Fruit fly (Drosophila melanogaster) whole organism, embryonic: ENCODE data around the gene CG42820.

Source experiments
- BEAF-32 ChIP-seq: fragments of 200-800 bp; sonication (Bioruptor generic); optimal IDR thresholded peaks from 3 replicates; lab custom pipeline; 2017; ENCODE audit warnings: missing biosample characterization, missing genetic modification characterization, mild to moderate bottlenecking, moderate library complexity, missing genetic modification reagents
- Bdp1 ChIP-seq: fragments of 200-800 bp; sonication (Bioruptor generic); optimal IDR thresholded peaks from 3 replicates; lab custom pipeline; 2016; ENCODE audit warnings: missing biosample characterization, missing genetic modification characterization
- CG13775 ChIP-seq: fragments of 200-800 bp; sonication (Bioruptor generic); optimal IDR thresholded peaks from 3 replicates; lab custom pipeline; 2017; ENCODE audit warnings: missing biosample characterization, mild to moderate bottlenecking, missing genetic modification characterization
- CG15601 ChIP-seq: fragments of 200-800 bp; sonication (Bioruptor generic); optimal IDR thresholded peaks from 3 replicates; lab custom pipeline; 2019; ENCODE audit warnings: missing biosample characterization, mild to moderate bottlenecking, missing genetic modification characterization, moderate library complexity
- CG17328 ChIP-seq: fragments of 200-800 bp; sonication (Bioruptor generic); IDR thresholded peaks from 2 replicates; pipeline ENCODE4 v1.3.6; 2022; ENCODE audit warnings: missing biosample characterization, missing genetic modification characterization
- CG30403 ChIP-seq: fragments of 200-800 bp; sonication (Bioruptor generic); optimal IDR thresholded peaks from 3 replicates; lab custom pipeline; 2016; ENCODE audit warnings: missing biosample characterization, missing genetic modification characterization
- CG34376 ChIP-seq: fragments of 200-800 bp; sonication (Bioruptor generic); optimal IDR thresholded peaks from 2 replicates; lab custom pipeline; 2018; ENCODE audit warnings: missing biosample characterization, mild to moderate bottlenecking, missing genetic modification characterization
- CG3726 ChIP-seq: fragments of 200-800 bp; sonication (Bioruptor generic); IDR thresholded peaks from 3 replicates; pipeline ENCODE4, ENCODE4 v1.3.6; 2022; ENCODE audit warnings: missing biosample characterization, missing genetic modification characterization
- CG3847 ChIP-seq: fragments of 200-800 bp; sonication (Bioruptor generic); IDR thresholded peaks from 2 replicates; pipeline ENCODE4 v1.3.6; 2022; ENCODE audit warnings: missing biosample characterization, missing genetic modification characterization
- CG3995 ChIP-seq: fragments of 200-800 bp; sonication (Bioruptor generic); optimal IDR thresholded peaks from 3 replicates; lab custom pipeline; 2016; ENCODE audit warnings: missing biosample characterization, missing genetic modification characterization
- CG8290 ChIP-seq, 3 experiments: fragments of 200-800 bp; sonication (Bioruptor generic); optimal IDR thresholded peaks; 2 replicates each; lab custom pipeline; 2016 to 2019; ENCODE audit warnings: missing biosample characterization in 3 of 3, missing genetic modification characterization in 3 of 3, mild to moderate bottlenecking in 2 of 3, moderate library complexity in 1 of 3
- CG9727 ChIP-seq: fragments of 200-800 bp; sonication (Bioruptor generic); optimal IDR thresholded peaks from 3 replicates; lab custom pipeline; 2017; ENCODE audit warnings: missing biosample characterization, mild to moderate bottlenecking, missing genetic modification characterization
- CG9797 ChIP-seq: fragments of 200-800 bp; sonication (Bioruptor generic); optimal IDR thresholded peaks from 3 replicates; lab custom pipeline; 2018; ENCODE audit warnings: missing biosample characterization, mild to moderate bottlenecking, missing genetic modification characterization
- Camta ChIP-seq: fragments of 200-800 bp; sonication (Bioruptor generic); optimal IDR thresholded peaks from 2 replicates; lab custom pipeline; 2016; ENCODE audit warnings: missing biosample characterization, missing genetic modification characterization
- Dek ChIP-seq: fragments of 200-800 bp; sonication (Bioruptor generic); optimal IDR thresholded peaks from 3 replicates; lab custom pipeline; 2019; ENCODE audit warnings: missing biosample characterization, mild to moderate bottlenecking, missing genetic modification characterization, moderate library complexity
- Dip3 ChIP-seq: fragments of 200-800 bp; sonication (Bioruptor generic); optimal IDR thresholded peaks from 3 replicates; lab custom pipeline; 2016; ENCODE audit warnings: missing biosample characterization, missing genetic modification characterization
- E2f1 ChIP-seq: fragments of 200-800 bp; sonication (Bioruptor generic); IDR thresholded peaks from 2 replicates; pipeline ENCODE4 v1.3.6; 2022; ENCODE audit warnings: missing biosample characterization, missing genetic modification characterization
- E2f2 ChIP-seq: fragments of 200-800 bp; sonication (Bioruptor generic); IDR thresholded peaks from 2 replicates; pipeline ENCODE4 v1.3.6; 2022; ENCODE audit warnings: missing biosample characterization, missing genetic modification characterization
- H15 ChIP-seq: fragments of 200-800 bp; sonication (Bioruptor generic); IDR thresholded peaks from 3 replicates; pipeline ENCODE4 v1.3.6; 2022; ENCODE audit warnings: missing biosample characterization, missing genetic modification characterization
- HLH3B ChIP-seq: fragments of 200-800 bp; sonication (Bioruptor generic); IDR thresholded peaks from 2 replicates; pipeline ENCODE4 v1.3.6; 2022; ENCODE audit warnings: missing biosample characterization, missing genetic modification characterization
- Lim3 ChIP-seq: fragments of 200-800 bp; sonication (Bioruptor generic); IDR thresholded peaks from 2 replicates; pipeline ENCODE4 v1.3.6; 2022; ENCODE audit warnings: missing biosample characterization, missing genetic modification characterization
- MBD-R2 ChIP-seq: fragments of 200-800 bp; sonication (Bioruptor generic); IDR thresholded peaks from 2 replicates; pipeline ENCODE4 v1.3.6; 2022; ENCODE audit warnings: missing biosample characterization, missing genetic modification characterization
- NC2α ChIP-seq: fragments of 200-800 bp; sonication (Bioruptor generic); optimal IDR thresholded peaks from 2 replicates; lab custom pipeline; 2016; ENCODE audit warnings: missing biosample characterization, missing genetic modification characterization
- NC2β ChIP-seq: fragments of 200-800 bp; sonication (Bioruptor generic); optimal IDR thresholded peaks from 2 replicates; lab custom pipeline; 2016; ENCODE audit warnings: missing biosample characterization, missing genetic modification characterization
- NFAT ChIP-seq: fragments of 200-800 bp; sonication (Bioruptor generic); IDR thresholded peaks from 2 replicates; pipeline ENCODE4 v1.3.6; 2022; ENCODE audit warnings: missing biosample characterization, missing genetic modification characterization
- Oaz ChIP-seq: fragments of 200-800 bp; sonication (Bioruptor generic); IDR thresholded peaks from 2 replicates; pipeline ENCODE4 v1.3.6; 2022; ENCODE audit warnings: missing biosample characterization, missing genetic modification characterization
- PHDP ChIP-seq: fragments of 200-800 bp; sonication (Bioruptor generic); optimal IDR thresholded peaks from 3 replicates; lab custom pipeline; 2018; ENCODE audit warnings: missing biosample characterization, mild to moderate bottlenecking, missing genetic modification characterization, moderate library complexity
- Rx ChIP-seq: fragments of 200-800 bp; sonication (Bioruptor generic); IDR thresholded peaks from 2 replicates; pipeline ENCODE4 v1.3.6; 2022; ENCODE audit warnings: missing biosample characterization, missing genetic modification characterization
- Sin3A ChIP-seq: fragments of >200 bp; optimal IDR thresholded peaks from 2 replicates; lab custom pipeline; 2018
- YL-1 ChIP-seq: fragments of 200-800 bp; sonication (Bioruptor generic); optimal IDR thresholded peaks from 3 replicates; lab custom pipeline; 2017; ENCODE audit warnings: missing biosample characterization, mild to moderate bottlenecking, missing genetic modification characterization
- ab ChIP-seq: fragments of 200-800 bp; sonication (Bioruptor generic); optimal IDR thresholded peaks from 2 replicates; lab custom pipeline; 2016; ENCODE audit warnings: missing biosample characterization, missing genetic modification characterization
- ap ChIP-seq: fragments of 200-800 bp; sonication (Bioruptor generic); IDR thresholded peaks from 2 replicates; pipeline ENCODE4 v1.3.6; 2022; ENCODE audit warnings: missing biosample characterization, missing genetic modification characterization
- cad ChIP-seq: fragments of >200 bp; optimal IDR thresholded peaks from 2 replicates; lab custom pipeline; 2017; ENCODE audit warnings: missing biosample characterization, missing genetic modification characterization
- cato ChIP-seq: fragments of 200-800 bp; sonication (Bioruptor generic); optimal IDR thresholded peaks from 2 replicates; lab custom pipeline; 2016; ENCODE audit warnings: missing biosample characterization, missing genetic modification characterization, borderline replicate concordance
- ci ChIP-seq: fragments of 200-800 bp; sonication (Bioruptor generic); IDR thresholded peaks from 3 replicates; pipeline ENCODE4 v1.3.6; 2022; ENCODE audit warnings: missing biosample characterization, missing genetic modification characterization
- crp ChIP-seq, 2 experiments: fragments of 200-800 bp; sonication (Bioruptor generic); optimal IDR thresholded peaks; 2 replicates in 1 of 2; 3 replicates in 1 of 2; lab custom pipeline; 2017; ENCODE audit warnings: missing biosample characterization in 2 of 2, missing genetic modification characterization in 2 of 2, mild to moderate bottlenecking in 1 of 2, moderate library complexity in 1 of 2
- dysf ChIP-seq: fragments of 200-800 bp; sonication (Bioruptor generic); IDR thresholded peaks from 3 replicates; pipeline ENCODE4 v1.3.6; 2022; ENCODE audit warnings: missing biosample characterization, missing genetic modification characterization
- gem ChIP-seq: fragments of 200-800 bp; sonication (Bioruptor generic); optimal IDR thresholded peaks from 2 replicates; lab custom pipeline; 2019; ENCODE audit warnings: missing biosample characterization, mild to moderate bottlenecking, missing genetic modification characterization, moderate library complexity
- gfzf ChIP-seq: fragments of 200-800 bp; sonication (Bioruptor generic); optimal IDR thresholded peaks from 2 replicates; lab custom pipeline; 2016; ENCODE audit warnings: missing biosample characterization, mild to moderate bottlenecking, missing genetic modification characterization, moderate library complexity
- her ChIP-seq: fragments of 200-800 bp; sonication (Bioruptor generic); optimal IDR thresholded peaks from 2 replicates; lab custom pipeline; 2016; ENCODE audit warnings: missing biosample characterization, missing genetic modification characterization
- lbe ChIP-seq: fragments of 200-800 bp; sonication (Bioruptor generic); optimal IDR thresholded peaks from 2 replicates; lab custom pipeline; 2016; ENCODE audit warnings: missing biosample characterization, mild to moderate bottlenecking, missing genetic modification characterization
- lilli ChIP-seq: fragments of 200-800 bp; sonication (Bioruptor generic); optimal IDR thresholded peaks from 3 replicates; lab custom pipeline; 2016; ENCODE audit warnings: missing biosample characterization, missing genetic modification characterization
- prd ChIP-seq, 3 experiments: fragments of >200 bp in 2 of 3; fragments of 200-800 bp in 1 of 3; sonication (Bioruptor generic) in 1 of 3; optimal IDR thresholded peaks in 2 of 3; IDR thresholded peaks in 1 of 3; 2 replicates in 2 of 3; 3 replicates in 1 of 3; pipeline versions ENCODE4 v1.3.6 to Lab custom; 2017 to 2022; ENCODE audit warnings: missing biosample characterization in 1 of 3, missing genetic modification characterization in 1 of 3
- pum ChIP-seq: fragments of 200-800 bp; sonication (Bioruptor generic); optimal IDR thresholded peaks from 2 replicates; lab custom pipeline; 2016; ENCODE audit warnings: missing biosample characterization, missing genetic modification characterization
- scrt ChIP-seq: fragments of 200-800 bp; sonication (Bioruptor generic); optimal IDR thresholded peaks from 2 replicates; lab custom pipeline; 2018; ENCODE audit warnings: missing biosample characterization, mild to moderate bottlenecking, missing genetic modification characterization, moderate library complexity
- sob ChIP-seq: fragments of 200-800 bp; sonication (Bioruptor generic); IDR thresholded peaks from 2 replicates; pipeline ENCODE4 v1.3.6; 2022; ENCODE audit warnings: missing biosample characterization, missing genetic modification characterization
- sqz ChIP-seq: fragments of 200-800 bp; sonication (Bioruptor generic); optimal IDR thresholded peaks from 3 replicates; lab custom pipeline; 2018; ENCODE audit warnings: missing biosample characterization, mild to moderate bottlenecking, missing genetic modification characterization
- tll ChIP-seq, 2 experiments: fragments of 200-800 bp in 1 of 2; fragments of >200 bp in 1 of 2; sonication (Bioruptor generic) in 1 of 2; optimal IDR thresholded peaks; 2 replicates each; lab custom pipeline; 2017 to 2019; ENCODE audit warnings: missing biosample characterization in 2 of 2, missing genetic modification characterization in 2 of 2, mild to moderate bottlenecking in 1 of 2, moderate library complexity in 1 of 2
- wdn ChIP-seq: fragments of 200-800 bp; sonication (Bioruptor generic); IDR thresholded peaks from 2 replicates; pipeline ENCODE4 v1.3.6; 2022; ENCODE audit warnings: missing biosample characterization, missing genetic modification characterization
- z ChIP-seq: fragments of 200-800 bp; sonication (Bioruptor generic); IDR thresholded peaks from 3 replicates; pipeline ENCODE4 v1.3.6; 2022; ENCODE audit warnings: missing biosample characterization, missing genetic modification characterization
- zen2 ChIP-seq: fragments of 200-800 bp; sonication (Bioruptor generic); IDR thresholded peaks from 3 replicates; pipeline ENCODE4 v1.3.6; 2022; ENCODE audit warnings: missing biosample characterization, missing genetic modification characterization; ENCODE audit not compliant: partially characterized antibody

The CG42820 gene

DNA sequence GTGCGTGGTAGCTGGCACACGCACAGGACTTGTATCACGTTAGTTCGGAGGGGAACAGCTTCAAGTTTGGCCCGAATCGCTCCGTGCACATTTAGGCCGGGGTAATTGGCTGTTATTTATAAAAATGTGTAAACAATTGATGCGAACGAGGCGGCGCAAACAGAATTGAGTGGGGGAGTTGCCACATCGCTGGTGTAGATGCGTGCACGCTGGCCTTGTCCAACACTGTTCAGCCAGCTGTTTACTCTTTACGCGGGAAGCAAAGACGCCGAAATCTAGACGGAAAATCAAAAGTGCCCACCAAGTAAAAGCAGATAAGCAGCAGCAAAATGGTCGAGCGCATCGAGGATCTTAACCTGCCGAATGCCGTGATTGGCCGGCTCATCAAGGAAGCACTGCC, 45.0 kb upstream of the CG42820 start, which contains the start of the genes D12 and Chrac-14 (continued):
- TF ChIP-seq CG17328 (GFP tag; lab: Robert Waterston, UW) = no peak
- no peak for TF ChIP-seq zen2 (GFP tag; lab: Robert Waterston, UW)
- TF ChIP-seq CG3995 (GFP tag; lab: Kevin White, UChicago) = peak; percentile 92
- TF ChIP-seq pum = no peak
- peak; percentile 13 for TF ChIP-seq lilli (GFP tag; lab: Kevin White, UChicago)
- no peak for TF ChIP-seq cato (GFP tag; lab: Kevin White, UChicago)
- no peak for TF ChIP-seq cad (GFP tag; lab: Kevin White, UChicago)
- TF ChIP-seq Bdp1 = peak; percentile 16
- TF ChIP-seq scrt (GFP tag; lab: Kevin White, UChicago) = no peak
- TF ChIP-seq Lim3 = no peak
- no peak for TF ChIP-seq PHDP (tag; lab: Kevin White, UChicago)
- no peak for TF ChIP-seq Camta (GFP tag; lab: Kevin White, UChicago)
- no peak for TF ChIP-seq Oaz
- no peak for TF ChIP-seq CG9797 (GFP tag; lab: Kevin White, UChicago)
- no peak for TF ChIP-seq CG3726
- no peak for TF ChIP-seq CG9727
- TF ChIP-seq BEAF-32 = peak; percentile 26
- TF ChIP-seq ap = no peak
- TF ChIP-seq Sin3A = peak; percentile 50
- TF ChIP-seq MBD-R2 (GFP tag; lab: Robert Waterston, UW) = peak; percentile 98
- TF ChIP-seq E2f2 (GFP tag; lab: Robert Waterston, UW) = peak; percentile 73
- TF ChIP-seq wdn = no peak
- 0 out of 3 replicates have a peak, but pooled peaks have one; percentile 15 for TF ChIP-seq dysf (GFP tag; lab: Robert Waterston, UW)
- TF ChIP-seq z = no peak
- TF ChIP-seq ci (GFP tag; lab: Robert Waterston, UW) = peak; percentile 64; the same call in 1 of the 3 replicates
- TF ChIP-seq CG8290 (GFP tag; optimal IDR thresholded peaks at IDR 0.05; lab: Kevin White, UChicago) = no peak
- TF ChIP-seq CG8290 (tag; optimal IDR thresholded peaks at IDR 0.05; lab: Kevin White, UChicago) = no peak
- TF ChIP-seq NC2β (GFP tag; lab: Kevin White, UChicago) = peak; percentile 11
- no peak for TF ChIP-seq CG34376 (GFP tag; lab: Kevin White, UChicago)
- no peak for TF ChIP-seq Dip3 (GFP tag; lab: Kevin White, UChicago)
- no peak for TF ChIP-seq H15
- TF ChIP-seq CG15601 (tag; lab: Kevin White, UChicago) = no peak
- TF ChIP-seq HLH3B (GFP tag; lab: Robert Waterston, UW) = no peak
- no peak for TF ChIP-seq CG13775
- TF ChIP-seq tll (GFP tag; optimal IDR thresholded peaks at IDR 0.05; lab: Kevin White, UChicago) = no peak
- TF ChIP-seq lbe (GFP tag; lab: Kevin White, UChicago) = no peak
- TF ChIP-seq gfzf (GFP tag; lab: Kevin White, UChicago) = peak; percentile 1
- no peak for TF ChIP-seq Dek
- 0 out of 2 replicates have a peak, but pooled peaks have one; percentile 2 for TF ChIP-seq Rx (GFP tag; lab: Robert Waterston, UW)
- TF ChIP-seq crp (GFP tag; optimal IDR thresholded peaks at IDR 0.05; lab: Kevin White, UChicago) = peak; percentile 60 to 92
- TF ChIP-seq her (GFP tag; lab: Kevin White, UChicago) = peak; percentile 2
- no peak for TF ChIP-seq prd (optimal IDR thresholded peaks at IDR 0.05; lab: Kevin White, UChicago)
- TF ChIP-seq prd (GFP tag; IDR thresholded peaks at IDR 0.05; lab: Robert Waterston, UW) = no peak
- TF ChIP-seq E2f1 = peak; percentile 37; the same call in 1 of the 2 replicates
- TF ChIP-seq ab (GFP tag; lab: Kevin White, UChicago) = no peak
- TF ChIP-seq sqz (GFP tag; lab: Kevin White, UChicago) = no peak
- TF ChIP-seq CG30403 (GFP tag; lab: Kevin White, UChicago) = no peak
- TF ChIP-seq sob (GFP tag; lab: Robert Waterston, UW) = peak; percentile 69; the same call in 1 of the 2 replicates
- TF ChIP-seq NFAT = no peak
- no peak for TF ChIP-seq NC2α (GFP tag; lab: Kevin White, UChicago)
- TF ChIP-seq gem = no peak
- TF ChIP-seq YL-1 (GFP tag; lab: Kevin White, UChicago) = peak; percentile 45
- peak; percentile 65 for TF ChIP-seq CG3847
